Worm (Caenorhabditis elegans): ENCODE measurements around the gene srg-67.

DNA sequence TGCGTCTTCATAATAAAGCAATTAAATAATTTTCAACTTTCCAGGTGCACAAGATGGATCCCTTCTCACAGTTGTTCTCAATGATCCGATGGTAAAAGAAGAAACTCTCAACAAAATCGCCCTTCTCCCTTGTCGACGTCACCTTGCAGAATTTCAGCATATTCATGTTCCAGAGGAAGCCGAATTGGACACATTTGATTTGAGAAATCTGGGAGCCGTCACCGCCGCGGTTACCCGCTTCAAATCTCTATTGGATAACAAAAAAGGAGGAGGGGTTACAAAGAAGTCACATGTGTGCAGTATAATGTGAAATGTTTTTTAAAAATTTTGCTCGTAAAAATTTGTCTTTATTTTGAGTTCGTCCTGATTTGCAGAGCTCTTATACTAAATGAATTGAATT is 39.9 kb upstream of the srg-67 start:
- no peak for TF ChIP-seq elt-3 (tag; optimal IDR thresholded peaks at IDR 0.05)
- no peak for TF ChIP-seq dsc-1 (tag; optimal IDR thresholded peaks at IDR 0.05)
- TF ChIP-seq mdl-1 (tag; optimal IDR thresholded peaks at IDR 0.05), result no peak
- TF ChIP-seq alr-1 (tag; optimal IDR thresholded peaks at IDR 0.05; ENCODE audit: borderline replicate concordance), result no peak
- no peak for TF ChIP-seq hlh-17 (GFP tag; optimal IDR thresholded peaks at IDR 0.05; ENCODE audit: borderline replicate concordance)
- TF ChIP-seq ztf-4 (tag; optimal IDR thresholded peaks at IDR 0.05), result no peak
- TF ChIP-seq nhr-90 (tag; optimal IDR thresholded peaks at IDR 0.05; ENCODE audit: poor library complexity), result no peak
- no peak for TF ChIP-seq blmp-1 (tag; optimal IDR thresholded peaks at IDR 0.05)
- no peak for TF ChIP-seq nhr-77 (tag; optimal IDR thresholded peaks at IDR 0.05)
- no peak for TF ChIP-seq unc-62 (GFP tag; optimal IDR thresholded peaks at IDR 0.05)
- no peak for TF ChIP-seq aly-2 (tag; optimal IDR thresholded peaks at IDR 0.05)

Measured in whole organism, L1 larva.